Worm (Caenorhabditis elegans): ENCODE results near the gene T14E8.2.

DNA sequence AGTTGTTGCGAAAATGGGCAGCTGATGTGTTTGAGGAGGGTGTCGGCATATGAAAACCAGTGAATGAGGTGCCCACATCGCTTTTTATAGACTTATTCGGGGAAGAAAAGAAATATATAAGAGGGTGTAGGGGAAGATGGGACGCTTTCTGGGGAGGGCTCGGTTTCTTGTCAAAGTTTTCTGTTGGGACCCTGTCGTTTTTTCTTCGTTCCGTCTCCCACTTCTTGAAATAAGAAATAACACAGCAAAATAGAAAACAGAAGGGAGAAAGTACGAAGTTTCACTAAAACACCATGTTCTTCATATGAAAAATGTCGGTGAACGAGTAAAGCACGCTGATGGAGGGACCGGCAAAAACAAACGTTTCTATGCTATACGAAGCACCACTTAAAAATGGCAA lies 26.8 kb downstream of the T14E8.2 start, which contains the start of gene dop-3:
- TF ChIP-seq flt-1 (GFP tag; IDR thresholded peaks at IDR 0.05) (no peak), ref-1 (GFP tag; conservative IDR thresholded peaks at IDR 0.05) (no peak), T22C8.4 (GFP tag; IDR thresholded peaks at IDR 0.05) (no peak), klf-2 (GFP tag; conservative IDR thresholded peaks at IDR 0.05) (no peak), ztf-23 (GFP tag; IDR thresholded peaks at IDR 0.05) (no peak), ztf-29 (GFP tag; IDR thresholded peaks at IDR 0.05) (no peak), cog-1 (tag; optimal IDR thresholded peaks at IDR 0.05) (no peak)

All from whole organism, midembryonic.